Fruit fly (Drosophila melanogaster) whole organism, embryonic: Measurements from ENCODE around the gene CG10993.

Source experiments
- CG1024 ChIP-seq: fragments of 200-800 bp; sonication (Bioruptor generic); IDR thresholded peaks from 2 replicates; pipeline ENCODE4 v1.3.6; 2022; ENCODE audit warnings: missing biosample characterization, missing genetic modification characterization
- CG10462 ChIP-seq: fragments of 200-800 bp; sonication (Bioruptor generic); optimal IDR thresholded peaks from 2 replicates; lab custom pipeline; 2016; ENCODE audit warnings: missing biosample characterization, missing genetic modification characterization
- CG10654 ChIP-seq: fragments of 200-800 bp; sonication (Bioruptor generic); optimal IDR thresholded peaks from 2 replicates; lab custom pipeline; 2016; ENCODE audit warnings: missing biosample characterization, missing genetic modification characterization
- CG10979 ChIP-seq: fragments of 200-800 bp; sonication (Bioruptor generic); optimal IDR thresholded peaks from 2 replicates; lab custom pipeline; 2018; ENCODE audit warnings: missing biosample characterization, mild to moderate bottlenecking, missing genetic modification characterization, moderate library complexity
- CG12299 ChIP-seq: fragments of 200-800 bp; sonication (Bioruptor generic); optimal IDR thresholded peaks from 2 replicates; lab custom pipeline; 2018; ENCODE audit warnings: missing biosample characterization, mild to moderate bottlenecking, missing genetic modification characterization
- CG13287 ChIP-seq: fragments of 200-800 bp; sonication (Bioruptor generic); IDR thresholded peaks from 2 replicates; pipeline ENCODE4 v1.3.6; 2022; ENCODE audit warnings: missing biosample characterization, missing genetic modification characterization; ENCODE audit not compliant: partially characterized antibody
- CG13624 ChIP-seq: fragments of 200-800 bp; sonication (Bioruptor generic); optimal IDR thresholded peaks from 2 replicates; lab custom pipeline; 2016; ENCODE audit warnings: missing biosample characterization, missing genetic modification characterization
- CG14965 ChIP-seq: fragments of 200-800 bp; sonication (Bioruptor generic); optimal IDR thresholded peaks from 2 replicates; lab custom pipeline; 2016; ENCODE audit warnings: missing biosample characterization, missing genetic modification characterization, borderline replicate concordance
- CG15073 ChIP-seq: fragments of 200-800 bp; sonication (Bioruptor generic); optimal IDR thresholded peaks from 2 replicates; lab custom pipeline; 2016; ENCODE audit warnings: missing biosample characterization, missing genetic modification characterization
- CG15696 ChIP-seq: fragments of 200-800 bp; sonication (Bioruptor generic); optimal IDR thresholded peaks from 2 replicates; lab custom pipeline; 2019; ENCODE audit warnings: missing biosample characterization, mild to moderate bottlenecking, missing genetic modification characterization, moderate library complexity
- CG18619 ChIP-seq: fragments of 200-800 bp; sonication (Bioruptor generic); optimal IDR thresholded peaks from 3 replicates; lab custom pipeline; 2017; ENCODE audit warnings: missing biosample characterization, mild to moderate bottlenecking, missing genetic modification characterization
- CG2116 ChIP-seq: fragments of 200-800 bp; sonication (Bioruptor generic); optimal IDR thresholded peaks from 3 replicates; lab custom pipeline; 2018; ENCODE audit warnings: missing biosample characterization, mild to moderate bottlenecking, missing genetic modification characterization
- CG2889 ChIP-seq: fragments of 200-800 bp; sonication (Bioruptor generic); IDR thresholded peaks from 3 replicates; pipeline ENCODE4 v1.3.6; 2022; ENCODE audit warnings: missing biosample characterization, missing genetic modification characterization
- CG33213 ChIP-seq: fragments of 200-800 bp; sonication (Bioruptor generic); optimal IDR thresholded peaks from 3 replicates; lab custom pipeline; 2016; ENCODE audit warnings: missing biosample characterization, missing genetic modification characterization
- CG3726 ChIP-seq: fragments of 200-800 bp; sonication (Bioruptor generic); IDR thresholded peaks from 3 replicates; pipeline ENCODE4, ENCODE4 v1.3.6; 2022; ENCODE audit warnings: missing biosample characterization, missing genetic modification characterization
- CG4328 ChIP-seq: fragments of 200-800 bp; sonication (Bioruptor generic); optimal IDR thresholded peaks from 3 replicates; lab custom pipeline; 2017; ENCODE audit warnings: missing biosample characterization, missing genetic modification reagents, missing genetic modification characterization
- CG4617 ChIP-seq: fragments of 200-800 bp; sonication (Bioruptor generic); optimal IDR thresholded peaks from 3 replicates; lab custom pipeline; 2016; ENCODE audit warnings: missing biosample characterization, missing genetic modification characterization, borderline replicate concordance
- CG5180 ChIP-seq: fragments of 200-800 bp; sonication (Bioruptor generic); optimal IDR thresholded peaks from 3 replicates; lab custom pipeline; 2017; ENCODE audit warnings: missing biosample characterization, missing genetic modification characterization, mild to moderate bottlenecking, moderate library complexity, missing genetic modification reagents
- CG5953 ChIP-seq: fragments of 200-800 bp; sonication (Bioruptor generic); IDR thresholded peaks from 2 replicates; pipeline ENCODE4 v1.3.6; 2022; ENCODE audit warnings: missing biosample characterization, missing genetic modification characterization
- CG6689 ChIP-seq: fragments of 200-800 bp; sonication (Bioruptor generic); IDR thresholded peaks from 2 replicates; pipeline ENCODE4 v1.3.6; 2022; ENCODE audit warnings: missing biosample characterization, missing genetic modification characterization
- CG8281 ChIP-seq: fragments of 200-800 bp; sonication (Bioruptor generic); optimal IDR thresholded peaks from 2 replicates; lab custom pipeline; 2018; ENCODE audit warnings: missing biosample characterization, mild to moderate bottlenecking, missing genetic modification characterization, moderate library complexity
- CkIIα-i1 ChIP-seq: fragments of 200-800 bp; sonication (Bioruptor generic); IDR thresholded peaks from 2 replicates; pipeline ENCODE4 v1.3.6; 2022; ENCODE audit warnings: missing biosample characterization, missing genetic modification characterization
- CrebB ChIP-seq: fragments of 200-800 bp; sonication (Bioruptor generic); optimal IDR thresholded peaks from 3 replicates; lab custom pipeline; 2018; ENCODE audit warnings: missing biosample characterization, mild to moderate bottlenecking, missing genetic modification characterization
- D ChIP-seq, 2 experiments: fragments of 200-800 bp in 1 of 2; fragments of >200 bp in 1 of 2; sonication (Bioruptor generic) in 1 of 2; optimal IDR thresholded peaks; 2 replicates in 1 of 2; 3 replicates in 1 of 2; lab custom pipeline; 2017; ENCODE audit warnings: mild to moderate bottlenecking in 1 of 2, missing biosample characterization in 1 of 2, missing genetic modification characterization in 1 of 2, missing genetic modification reagents in 1 of 2
- Elba2 ChIP-seq: fragments of 200-800 bp; sonication (Bioruptor generic); optimal IDR thresholded peaks from 3 replicates; lab custom pipeline; 2016; ENCODE audit warnings: missing biosample characterization, missing genetic modification characterization
- Hr39 ChIP-seq: fragments of >200 bp; optimal IDR thresholded peaks from 2 replicates; lab custom pipeline; 2017
- Hsf ChIP-seq: fragments of 200-800 bp; sonication (Bioruptor generic); optimal IDR thresholded peaks from 3 replicates; lab custom pipeline; 2016; ENCODE audit warnings: missing biosample characterization, missing genetic modification characterization
- Lhr ChIP-seq: fragments of 200-800 bp; sonication (Bioruptor generic); optimal IDR thresholded peaks from 3 replicates; lab custom pipeline; 2017; ENCODE audit warnings: mild to moderate bottlenecking, missing biosample characterization, missing genetic modification reagents, missing genetic modification characterization
- Meics ChIP-seq: fragments of 200-800 bp; sonication (Bioruptor generic); optimal IDR thresholded peaks from 2 replicates; lab custom pipeline; 2017; ENCODE audit warnings: missing biosample characterization, mild to moderate bottlenecking, missing genetic modification characterization
- Myb ChIP-seq: fragments of 200-800 bp; sonication (Bioruptor generic); optimal IDR thresholded peaks from 2 replicates; lab custom pipeline; 2016; ENCODE audit warnings: missing biosample characterization, missing genetic modification characterization
- Nf-YA ChIP-seq: fragments of 200-800 bp; sonication (Bioruptor generic); IDR thresholded peaks from 2 replicates; pipeline ENCODE4 v1.3.6; 2022; ENCODE audit warnings: missing biosample characterization, missing genetic modification characterization
- Nf-YC ChIP-seq: fragments of 200-800 bp; optimal IDR thresholded peaks from 3 replicates; lab custom pipeline; 2019; ENCODE audit warnings: missing biosample characterization, mild to moderate bottlenecking, missing genetic modification characterization, moderate library complexity
- Sin3A ChIP-seq: fragments of >200 bp; optimal IDR thresholded peaks from 2 replicates; lab custom pipeline; 2018
- Sry-δ ChIP-seq: fragments of 200-800 bp; sonication (Bioruptor generic); optimal IDR thresholded peaks from 2 replicates; lab custom pipeline; 2016; ENCODE audit warnings: missing biosample characterization, missing genetic modification characterization
- ato ChIP-seq: fragments of 200-800 bp; sonication (Bioruptor generic); IDR thresholded peaks from 2 replicates; pipeline ENCODE4 v1.3.6; 2022; ENCODE audit warnings: missing biosample characterization, missing genetic modification characterization; ENCODE audit not compliant: partially characterized antibody
- bbx ChIP-seq: fragments of 200-800 bp; sonication (Bioruptor generic); IDR thresholded peaks from 2 replicates; pipeline ENCODE4 v1.3.6; 2022; ENCODE audit warnings: missing biosample characterization, missing genetic modification characterization; ENCODE audit not compliant: partially characterized antibody
- cas ChIP-seq: fragments of 200-800 bp; sonication (Bioruptor generic); IDR thresholded peaks from 2 replicates; pipeline ENCODE4 v1.3.6; 2022; ENCODE audit warnings: missing biosample characterization, missing genetic modification characterization
- chinmo ChIP-seq: fragments of 200-800 bp; sonication (Bioruptor generic); IDR thresholded peaks from 4 replicates; pipeline ENCODE4 v1.3.6; 2022; ENCODE audit warnings: missing biosample characterization, missing genetic modification characterization; ENCODE audit not compliant: partially characterized antibody
- disco-r ChIP-seq: fragments of 200-800 bp; sonication (Bioruptor generic); optimal IDR thresholded peaks from 2 replicates; lab custom pipeline; 2016; ENCODE audit warnings: missing biosample characterization, missing genetic modification characterization
- dm ChIP-seq: fragments of 200-800 bp; sonication (Bioruptor generic); optimal IDR thresholded peaks from 3 replicates; lab custom pipeline; 2016; ENCODE audit warnings: missing biosample characterization, missing genetic modification characterization
- jumu ChIP-seq: fragments of 200-800 bp; sonication (Bioruptor generic); optimal IDR thresholded peaks from 3 replicates; lab custom pipeline; 2016; ENCODE audit warnings: missing biosample characterization, missing genetic modification characterization
- mirr ChIP-seq: fragments of 200-800 bp; sonication (Bioruptor generic); optimal IDR thresholded peaks from 3 replicates; lab custom pipeline; 2018; ENCODE audit warnings: missing biosample characterization, mild to moderate bottlenecking, missing genetic modification characterization
- pros ChIP-seq: fragments of 200-800 bp; sonication (Bioruptor generic); optimal IDR thresholded peaks from 3 replicates; lab custom pipeline; 2019; ENCODE audit warnings: missing biosample characterization, mild to moderate bottlenecking, missing genetic modification characterization, moderate library complexity
- sens-2 ChIP-seq: fragments of 200-800 bp; sonication (Bioruptor generic); IDR thresholded peaks from 2 replicates; pipeline ENCODE4 v1.3.6; 2022; ENCODE audit warnings: missing biosample characterization, missing genetic modification characterization
- sim ChIP-seq: fragments of 200-800 bp; sonication (Bioruptor generic); IDR thresholded peaks from 2 replicates; pipeline ENCODE4 v1.3.6; 2022; ENCODE audit warnings: missing biosample characterization, missing genetic modification characterization
- slbo ChIP-seq: fragments of 200-800 bp; sonication (Bioruptor generic); IDR thresholded peaks from 2 replicates; pipeline ENCODE4 v1.3.6; 2022; ENCODE audit warnings: missing biosample characterization, missing genetic modification characterization
- slp2 ChIP-seq: fragments of 200-800 bp; sonication (Bioruptor generic); optimal IDR thresholded peaks from 2 replicates; lab custom pipeline; 2016; ENCODE audit warnings: missing biosample characterization, missing genetic modification characterization
- sob ChIP-seq: fragments of 200-800 bp; sonication (Bioruptor generic); IDR thresholded peaks from 2 replicates; pipeline ENCODE4 v1.3.6; 2022; ENCODE audit warnings: missing biosample characterization, missing genetic modification characterization
- sug ChIP-seq: fragments of 200-800 bp; optimal IDR thresholded peaks from 2 replicates; lab custom pipeline; 2019; ENCODE audit warnings: missing biosample characterization, mild to moderate bottlenecking, missing genetic modification characterization, moderate library complexity
- tll ChIP-seq, 2 experiments: fragments of 200-800 bp in 1 of 2; fragments of >200 bp in 1 of 2; sonication (Bioruptor generic) in 1 of 2; optimal IDR thresholded peaks; 2 replicates each; lab custom pipeline; 2017 to 2019; ENCODE audit warnings: missing biosample characterization in 2 of 2, missing genetic modification characterization in 2 of 2, mild to moderate bottlenecking in 1 of 2, moderate library complexity in 1 of 2
- ttk ChIP-seq: fragments of 200-800 bp; sonication (Bioruptor generic); IDR thresholded peaks from 2 replicates; pipeline ENCODE4 v2.1.2; 2022; ENCODE audit warnings: missing biosample characterization, missing genetic modification characterization
- yki ChIP-seq: fragments of >200 bp; optimal IDR thresholded peaks from 3 replicates; lab custom pipeline; 2018

CG10993 gene

dm6 chrX:13783534-13783949 is 7.4 kb downstream of the CG10993 start, which contains the start of gene inaE (continued):
- TF ChIP-seq CG12299 (tag; lab: Kevin White, UChicago), result no peak
- no peak for TF ChIP-seq CG4617 (GFP tag; lab: Kevin White, UChicago)
- TF ChIP-seq CG4328 (GFP tag; lab: Kevin White, UChicago), result no peak
- no peak for TF ChIP-seq D (optimal IDR thresholded peaks at IDR 0.05; lab: Kevin White, UChicago)
- TF ChIP-seq D (GFP tag; optimal IDR thresholded peaks at IDR 0.05; lab: Kevin White, UChicago), result no peak
- TF ChIP-seq jumu (GFP tag; lab: Kevin White, UChicago), result no peak
- TF ChIP-seq CG33213, result no peak
- peak; percentile 17 for TF ChIP-seq Nf-YC (tag; lab: Kevin White, UChicago)
- TF ChIP-seq sob, result 0 out of 2 replicates have a peak, but pooled peaks have one; percentile 7
- no peak for TF ChIP-seq cas (GFP tag; lab: Robert Waterston, UW)
- TF ChIP-seq CrebB (tag; lab: Kevin White, UChicago), result no peak
- peak; percentile 69 for TF ChIP-seq CG13287 (GFP tag; lab: Robert Waterston, UW)
- TF ChIP-seq Myb, result peak; percentile 83
- TF ChIP-seq tll (GFP tag; optimal IDR thresholded peaks at IDR 0.05; lab: Kevin White, UChicago), result no peak
- TF ChIP-seq Lhr (GFP tag; lab: Kevin White, UChicago), result peak; percentile 33
- TF ChIP-seq slbo (GFP tag; lab: Robert Waterston, UW), result no peak
- TF ChIP-seq Hr39, result no peak
- peak; percentile 45; the same call in 1 of the 2 replicates for TF ChIP-seq CG1024 (GFP tag; lab: Robert Waterston, UW)
- TF ChIP-seq sens-2 (GFP tag; lab: Robert Waterston, UW), result no peak; the same call in 1 of the 2 replicates
- TF ChIP-seq Nf-YA (GFP tag; lab: Robert Waterston, UW), result 0 out of 2 replicates have a peak, but pooled peaks have one; percentile 10
- TF ChIP-seq disco-r (GFP tag; lab: Kevin White, UChicago), result no peak
- peak; percentile 84 for TF ChIP-seq CG5180 (GFP tag; lab: Kevin White, UChicago)
- peak; percentile 53 for TF ChIP-seq ato (GFP tag; lab: Robert Waterston, UW)
- TF ChIP-seq CG13624 (GFP tag; lab: Kevin White, UChicago), result no peak
- no peak for TF ChIP-seq CG15073 (GFP tag; lab: Kevin White, UChicago)
- no peak for TF ChIP-seq CkIIα-i1 (GFP tag; lab: Robert Waterston, UW)
- no peak for TF ChIP-seq Elba2 (GFP tag; lab: Kevin White, UChicago)
- peak; percentile 3 for TF ChIP-seq sug
- TF ChIP-seq pros (GFP tag; lab: Kevin White, UChicago), result no peak
- no peak for TF ChIP-seq CG3726 (GFP tag; lab: Robert Waterston, UW)
- peak; percentile 43 for TF ChIP-seq Sry-δ (GFP tag; lab: Kevin White, UChicago)
- TF ChIP-seq CG15696, result no peak
- no peak for TF ChIP-seq Hsf (GFP tag; lab: Kevin White, UChicago)
- no peak for TF ChIP-seq ttk (GFP tag; lab: Robert Waterston, UW)
- TF ChIP-seq Sin3A (lab: Kevin White, UChicago), result peak; percentile 0
- no peak for TF ChIP-seq CG8281
- no peak for TF ChIP-seq mirr (GFP tag; lab: Kevin White, UChicago)
- no peak for TF ChIP-seq CG2889 (GFP tag; lab: Robert Waterston, UW)
- TF ChIP-seq bbx (GFP tag; lab: Robert Waterston, UW), result peak; percentile 73
- no peak for TF ChIP-seq Meics
- TF ChIP-seq CG6689, result no peak
- no peak for TF ChIP-seq sim
- no peak for TF ChIP-seq yki (lab: Kevin White, UChicago)
- TF ChIP-seq CG10979 (tag; lab: Kevin White, UChicago), result no peak
- TF ChIP-seq dm, result no peak
- no peak for TF ChIP-seq CG10462 (GFP tag; lab: Kevin White, UChicago)
- TF ChIP-seq CG18619 (GFP tag; lab: Kevin White, UChicago), result no peak
- TF ChIP-seq CG2116 (GFP tag; lab: Kevin White, UChicago), result peak; percentile 62
- TF ChIP-seq slp2 (GFP tag; lab: Kevin White, UChicago), result no peak
- no peak for TF ChIP-seq CG10654 (GFP tag; lab: Kevin White, UChicago)
- no peak for TF ChIP-seq CG5953 (GFP tag; lab: Robert Waterston, UW)
- no peak for TF ChIP-seq CG14965 (GFP tag; lab: Kevin White, UChicago)
- TF ChIP-seq chinmo (GFP tag; lab: Robert Waterston, UW), result 0 out of 4 replicates have a peak, but pooled peaks have one; percentile 63
